Worm (Caenorhabditis elegans) whole organism, mixed stage, embryonic: ENCODE measurements around the gene ZC404.1.

Source experiments
- ces-1 ChIP-seq: fragments of 150-350 bp; optimal IDR thresholded peaks from 2 replicates; lab custom pipeline; 2014; ENCODE audit warnings: missing biosample characterization, missing genetic modification reagents, missing genetic modification characterization
- elt-1 ChIP-seq: sonication (generic microtip); optimal IDR thresholded peaks from 2 replicates; lab custom pipeline; 2017; ENCODE audit warnings: missing genetic modification characterization, mild to moderate bottlenecking, missing compliant biosample characterization, antibody characterized with exemption, moderate library complexity, borderline replicate concordance; ENCODE audit not compliant: insufficient read depth
- elt-3 ChIP-seq: fragments of 150-350 bp; optimal IDR thresholded peaks from 2 replicates; lab custom pipeline; 2014; ENCODE audit warnings: missing biosample characterization, missing genetic modification characterization
- flh-1 ChIP-seq: fragments of 200-800 bp; sonication (Bioruptor generic); optimal IDR thresholded peaks from 2 replicates; lab custom pipeline; 2018; ENCODE audit warnings: mild to moderate bottlenecking, missing genetic modification characterization, moderate library complexity, missing compliant biosample characterization
- lsy-2 ChIP-seq: fragments of 150-350 bp; optimal IDR thresholded peaks from 2 replicates; lab custom pipeline; 2014; ENCODE audit warnings: missing biosample characterization, missing genetic modification characterization
- nhr-12 ChIP-seq: fragments of 150-350 bp; optimal IDR thresholded peaks from 2 replicates; lab custom pipeline; 2014; ENCODE audit warnings: missing biosample characterization, missing genetic modification characterization
- nhr-28 ChIP-seq: fragments of 150-350 bp; optimal IDR thresholded peaks from 2 replicates; lab custom pipeline; 2014; ENCODE audit warnings: missing biosample characterization, missing genetic modification characterization
- nhr-76 ChIP-seq: sonication (generic microtip); optimal IDR thresholded peaks from 2 replicates; lab custom pipeline; 2017; ENCODE audit warnings: missing biosample characterization, missing genetic modification characterization
- pha-4 ChIP-seq: fragments of 150-350 bp; optimal IDR thresholded peaks from 2 replicates; lab custom pipeline; 2018; ENCODE audit warnings: missing biosample characterization, missing genetic modification reagents, missing genetic modification characterization
- snpc-4 ChIP-seq: fragments of 150-350 bp; optimal IDR thresholded peaks from 2 replicates; lab custom pipeline; 2014; ENCODE audit warnings: missing biosample characterization, missing genetic modification characterization
- unc-39 ChIP-seq: fragments of 150-350 bp; optimal IDR thresholded peaks from 2 replicates; lab custom pipeline; 2014; ENCODE audit warnings: missing biosample characterization, missing genetic modification characterization
- unc-62 ChIP-seq: fragments of 150-350 bp; optimal IDR thresholded peaks from 2 replicates; lab custom pipeline; 2014; ENCODE audit warnings: missing biosample characterization, missing genetic modification reagents, missing genetic modification characterization
- zip-8 ChIP-seq: fragments of 150-350 bp; optimal IDR thresholded peaks from 2 replicates; lab custom pipeline; 2014; ENCODE audit warnings: missing biosample characterization, missing genetic modification characterization

DNA sequence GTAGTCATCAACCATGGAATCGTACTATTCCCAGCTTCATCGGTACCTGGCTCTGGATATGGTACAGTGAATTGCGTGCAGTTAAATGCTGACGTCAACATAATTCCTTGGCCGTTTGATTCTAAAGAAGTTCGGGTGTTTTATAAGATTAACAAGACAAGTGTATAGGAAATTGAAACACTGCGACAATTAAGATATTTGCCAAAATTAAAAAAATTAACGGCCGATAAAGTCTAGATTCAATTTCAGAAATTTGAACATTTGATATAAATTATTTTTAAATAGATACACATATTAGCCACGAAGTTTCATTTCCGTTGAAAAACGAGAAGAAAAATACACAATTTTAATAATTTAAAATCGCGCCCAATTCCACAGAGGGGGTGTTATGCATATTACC, 12.4 kb downstream of the ZC404.1 start, which contains the start of gene dmsr-12:
- no peak for TF ChIP-seq lsy-2 (tag; lab: Kevin White, UChicago)
- no peak for TF ChIP-seq nhr-12 (tag; lab: Kevin White, UChicago)
- no peak for TF ChIP-seq elt-1 (tag; lab: Kevin White, UChicago)
- no peak for TF ChIP-seq zip-8 (tag; lab: Kevin White, UChicago)
- no peak for TF ChIP-seq pha-4 (tag; lab: Kevin White, UChicago)
- no peak for TF ChIP-seq flh-1 (GFP tag; lab: Kevin White, UChicago)
- no peak for TF ChIP-seq snpc-4 (tag; lab: Kevin White, UChicago)
- no peak for TF ChIP-seq nhr-28
- TF ChIP-seq unc-39 (tag; lab: Kevin White, UChicago): no peak
- TF ChIP-seq nhr-76: no peak
- no peak for TF ChIP-seq unc-62
- no peak for TF ChIP-seq elt-3 (tag; lab: Kevin White, UChicago)
- TF ChIP-seq ces-1 (GFP tag; lab: Kevin White, UChicago): no peak
